Worm (Caenorhabditis elegans) whole organism, L3 larva: ENCODE measurements around the gene Y97E10AR.6.

Source experiments
- R02D3.7 ChIP-seq: fragments of 150-350 bp; optimal IDR thresholded peaks from 2 replicates; lab custom pipeline; 2014; ENCODE audit warnings: missing biosample characterization, missing genetic modification characterization
- ama-1 ChIP-seq: fragments of 150-350 bp; optimal IDR thresholded peaks from 2 replicates; lab custom pipeline; 2018
- elt-3 ChIP-seq, 3 experiments: fragments of 150-350 bp in 1 of 3; sonication (generic microtip) in 2 of 3; optimal IDR thresholded peaks; 2 replicates in 2 of 3; 4 replicates in 1 of 3; lab custom pipeline; 2014 to 2017; ENCODE audit warnings: missing biosample characterization in 3 of 3, missing genetic modification characterization in 3 of 3
- mdl-1 ChIP-seq: fragments of 150-350 bp; optimal IDR thresholded peaks from 2 replicates; lab custom pipeline; 2014; ENCODE audit warnings: missing biosample characterization, missing genetic modification characterization
- nhr-25 ChIP-seq: sonication (generic microtip); optimal IDR thresholded peaks from 2 replicates; lab custom pipeline; 2017; ENCODE audit warnings: missing biosample characterization, missing genetic modification characterization
- nhr-67 ChIP-seq: fragments of 150-350 bp; optimal IDR thresholded peaks from 2 replicates; lab custom pipeline; 2014; ENCODE audit warnings: missing biosample characterization, missing genetic modification characterization
- nhr-77 ChIP-seq: fragments of 150-350 bp; optimal IDR thresholded peaks from 2 replicates; lab custom pipeline; 2014; ENCODE audit warnings: missing biosample characterization, missing genetic modification characterization
- pha-4 ChIP-seq: fragments of 150-350 bp; optimal IDR thresholded peaks from 2 replicates; lab custom pipeline; 2014; ENCODE audit warnings: missing biosample characterization, missing genetic modification reagents, missing genetic modification characterization
- unc-62 ChIP-seq: fragments of 150-350 bp; sonication (generic microtip); optimal IDR thresholded peaks from 4 replicates; lab custom pipeline; 2014; ENCODE audit warnings: missing biosample characterization, missing genetic modification reagents, missing genetic modification characterization
- zag-1 ChIP-seq: fragments of 150-350 bp; optimal IDR thresholded peaks from 2 replicates; lab custom pipeline; 2014; ENCODE audit warnings: missing biosample characterization, missing genetic modification characterization
- ztf-4 ChIP-seq: fragments of 150-350 bp; optimal IDR thresholded peaks from 2 replicates; lab custom pipeline; 2014; ENCODE audit warnings: missing biosample characterization, missing genetic modification characterization

ce11 chrV:8039085-8039525 is 25.4 kb upstream of the Y97E10AR.6 start:
- TF ChIP-seq mdl-1 (no peak), elt-3 (tag; optimal IDR thresholded peaks at IDR 0.05; lab: Kevin White, UChicago) (peak in 1 of 3 experiments; percentile 4), nhr-67 (no peak), nhr-77 (tag; lab: Kevin White, UChicago) (no peak), ama-1 (lab: Kevin White, UChicago) (no peak), nhr-25 (no peak), R02D3.7 (tag; lab: Kevin White, UChicago) (no peak), zag-1 (tag; lab: Kevin White, UChicago) (no peak), pha-4 (tag; lab: Kevin White, UChicago) (no peak), unc-62 (no peak), ztf-4 (tag; lab: Kevin White, UChicago) (no peak)
